Worm (Caenorhabditis elegans) whole organism, L3 larva: ENCODE measurements around the gene prcc-1.

Experiments
- mdl-1 ChIP-seq: fragments of 150-350 bp; optimal IDR thresholded peaks from 2 replicates; lab custom pipeline; 2014; ENCODE audit warnings: missing biosample characterization, missing genetic modification characterization
- nhr-11 ChIP-seq: fragments of 150-350 bp; optimal IDR thresholded peaks from 2 replicates; lab custom pipeline; 2014; ENCODE audit warnings: missing biosample characterization, missing genetic modification characterization
- nhr-23 ChIP-seq: fragments of 150-350 bp; optimal IDR thresholded peaks from 2 replicates; lab custom pipeline; 2014; ENCODE audit warnings: missing biosample characterization, missing genetic modification reagents, missing genetic modification characterization
- ztf-11 ChIP-seq: fragments of 150-350 bp; optimal IDR thresholded peaks from 2 replicates; lab custom pipeline; 2014; ENCODE audit warnings: missing biosample characterization, missing genetic modification characterization

ce11 chrIV:13089671-13090242 lies 3.8 kb downstream of the prcc-1 start:
- TF ChIP-seq nhr-23 (tag; lab: Kevin White, UChicago): no peak
- no peak for TF ChIP-seq ztf-11 (tag; lab: Kevin White, UChicago)
- TF ChIP-seq nhr-11 (tag; lab: Kevin White, UChicago): no peak
- TF ChIP-seq mdl-1 (tag; lab: Kevin White, UChicago): no peak
